Worm (Caenorhabditis elegans): Measurements from ENCODE around the gene irk-3.

irk-3 gene

DNA sequence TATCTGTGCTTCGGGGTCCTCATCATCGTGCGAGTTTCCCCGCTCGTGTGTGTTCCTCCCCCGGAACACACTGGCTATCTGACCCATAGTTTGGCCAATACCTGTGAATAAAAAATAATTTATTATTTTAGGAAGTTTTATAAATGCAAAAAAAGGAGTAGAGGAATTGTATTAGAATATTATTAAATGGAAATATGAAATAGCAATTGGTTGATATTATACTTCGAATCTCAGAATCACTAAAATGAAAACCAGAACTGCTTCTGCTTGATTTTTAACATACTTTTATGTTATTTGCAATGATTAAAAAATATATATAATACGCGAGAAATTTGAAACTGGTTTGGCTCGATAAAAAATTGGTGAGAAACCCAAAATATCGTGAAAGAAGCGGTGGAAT is 58.6 kb downstream of the irk-3 start, which contains the start of gene mgrn-1:
Gene mgrn-1, minus strand, starts transcription at position 101 of the 400 bp plus-strand sequence.
- no peak for TF ChIP-seq dao-5 (tag; optimal IDR thresholded peaks at IDR 0.05)
- TF ChIP-seq him-1 (tag; optimal IDR thresholded peaks at IDR 0.05): no peak
- TF ChIP-seq W03F9.2 (tag; optimal IDR thresholded peaks at IDR 0.05): no peak

DNA sequence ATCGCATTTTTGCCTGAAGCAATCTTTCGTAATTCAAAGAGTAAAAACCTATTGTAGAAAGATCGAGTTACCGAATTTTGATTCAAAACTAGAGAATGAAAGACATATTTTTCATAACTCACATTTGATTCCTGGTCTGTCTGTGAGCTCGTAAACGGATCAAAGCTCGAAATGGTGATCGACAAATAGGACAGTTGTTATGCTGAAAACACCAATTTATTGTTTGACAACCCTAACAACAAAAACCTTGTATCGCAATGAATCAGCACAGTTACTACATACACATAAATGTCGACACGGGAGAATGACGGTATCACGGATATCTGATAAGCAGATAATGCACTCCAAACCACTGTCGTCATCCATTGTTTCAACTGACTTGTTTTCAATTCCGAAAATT is 60.6 kb downstream of the irk-3 start:
- no peak for TF ChIP-seq W03F9.2 (tag; optimal IDR thresholded peaks at IDR 0.05)
- TF ChIP-seq dao-5 (tag; optimal IDR thresholded peaks at IDR 0.05): no peak
- TF ChIP-seq him-1 (tag; optimal IDR thresholded peaks at IDR 0.05): no peak

DNA sequence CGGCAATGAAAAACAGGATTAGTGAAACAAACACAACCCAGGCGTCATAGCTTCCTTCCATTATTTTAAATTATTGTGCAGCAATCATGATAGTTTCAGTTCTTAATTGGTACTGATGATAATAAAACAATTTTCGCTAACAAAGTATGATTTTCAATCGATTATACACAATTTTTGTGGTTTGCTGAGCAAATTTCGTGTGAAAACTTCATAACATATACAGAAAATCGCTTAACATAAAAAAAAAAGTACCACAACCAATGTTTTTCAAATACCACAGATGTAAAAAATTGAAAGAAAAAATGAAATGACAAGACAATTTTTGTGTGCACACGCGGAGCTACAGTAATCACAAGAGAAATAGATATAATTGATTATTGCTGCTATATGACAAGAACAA is 62.5 kb downstream of the irk-3 start, which contains the start of gene gphr-2:
Gene gphr-2, minus strand, starts transcription at position 101 of the 400 bp plus-strand sequence.
- TF ChIP-seq W03F9.2 (tag; optimal IDR thresholded peaks at IDR 0.05) (no peak), dao-5 (tag; optimal IDR thresholded peaks at IDR 0.05) (no peak), him-1 (tag; optimal IDR thresholded peaks at IDR 0.05) (no peak)

Data from whole organism, L4/young adult.